Fruit fly (Drosophila melanogaster) S2 (cell line): ENCODE results near the gene CG15894.
A peak's percentile ranks its signal among the peaks of the same experiment; 100 is the strongest.

Experiments
- CG8478 ChIP-seq: fragments of >200 bp; optimal IDR thresholded peaks from 2 replicates; lab custom pipeline; 2018
- CTCF ChIP-seq, 2 experiments: fragments of >200 bp; optimal IDR thresholded peaks; 2 replicates each; lab custom pipeline; 2018

- TF ChIP-seq CG8478 (lab: Kevin White, UChicago) (no peak), CTCF (optimal IDR thresholded peaks at IDR 0.05; lab: Kevin White, UChicago) (peak in 1 of 2 experiments; percentile 23)
Measured at dm6 chrX:6372769-6373197, 63.8 kb downstream of the CG15894 start, which contains the start of gene PpV.
